Fruit fly (Drosophila melanogaster) S2 (cell line): ENCODE results near the gene emc.

Source experiments
- CG8478 ChIP-seq: fragments of >200 bp; optimal IDR thresholded peaks from 2 replicates; lab custom pipeline; 2018
- CTCF ChIP-seq, 2 experiments: fragments of >200 bp; optimal IDR thresholded peaks; 2 replicates each; lab custom pipeline; 2018

DNA sequence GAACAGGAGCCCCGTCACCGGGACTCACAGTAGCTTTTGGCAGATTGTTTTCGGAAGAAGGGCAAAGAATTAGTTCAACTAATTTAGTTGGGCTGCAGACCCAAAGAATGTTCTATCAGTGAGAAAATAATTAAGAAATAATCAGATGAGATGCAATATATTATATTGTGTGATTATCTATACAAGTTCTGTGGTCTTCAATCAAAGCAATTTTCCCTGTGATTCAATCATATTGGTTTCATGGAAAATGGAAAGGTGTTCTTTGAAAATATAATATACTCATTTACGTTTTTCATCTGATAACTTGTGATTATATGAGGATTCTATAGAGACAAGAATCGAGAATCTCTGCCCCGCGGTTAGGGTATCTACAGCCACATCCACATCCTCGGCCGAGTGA is 20.6 kb upstream of the emc start:
- TF ChIP-seq CG8478 (lab: Kevin White, UChicago) (no peak), CTCF (optimal IDR thresholded peaks at IDR 0.05; lab: Kevin White, UChicago) (no peak)
